Worm (Caenorhabditis elegans) whole organism, late embryonic: ENCODE results near the gene frpr-2.

ENCODE experiments used
- C08G9.2 ChIP-seq: sonication (generic microtip); optimal IDR thresholded peaks from 2 replicates; lab custom pipeline; 2016; ENCODE audit warnings: mild to moderate bottlenecking, missing genetic modification characterization, moderate library complexity, missing compliant biosample characterization
- ama-1 ChIP-seq: fragments of 150-350 bp; optimal IDR thresholded peaks from 2 replicates; lab custom pipeline; 2014
- ceh-14 ChIP-seq: sonication (generic microtip); optimal IDR thresholded peaks from 2 replicates; lab custom pipeline; 2016; ENCODE audit warnings: missing genotype, missing genetic modification characterization, missing compliant biosample characterization
- ceh-18 ChIP-seq: sonication (generic microtip); optimal IDR thresholded peaks from 2 replicates; lab custom pipeline; 2016; ENCODE audit warnings: missing genetic modification characterization, missing compliant biosample characterization
- ceh-19 ChIP-seq: fragments of 200-800 bp; sonication (Bioruptor generic); optimal IDR thresholded peaks from 2 replicates; lab custom pipeline; 2018; ENCODE audit warnings: mild to moderate bottlenecking, missing genetic modification characterization, missing compliant biosample characterization
- ceh-2 ChIP-seq: sonication (generic microtip); optimal IDR thresholded peaks from 2 replicates; lab custom pipeline; 2016; ENCODE audit warnings: missing genotype, missing genetic modification characterization, missing compliant biosample characterization
- ceh-22 ChIP-seq: sonication (generic microtip); optimal IDR thresholded peaks from 2 replicates; lab custom pipeline; 2017; ENCODE audit warnings: missing biosample characterization, missing genetic modification characterization
- ceh-30 ChIP-seq: fragments of 150-350 bp; optimal IDR thresholded peaks from 2 replicates; lab custom pipeline; 2014; ENCODE audit warnings: missing biosample characterization, missing genetic modification characterization
- ceh-31 ChIP-seq: sonication (generic microtip); optimal IDR thresholded peaks from 2 replicates; lab custom pipeline; 2016; ENCODE audit warnings: missing genetic modification characterization, missing compliant biosample characterization
- ceh-34 ChIP-seq: sonication (generic microtip); optimal IDR thresholded peaks from 2 replicates; lab custom pipeline; 2016; ENCODE audit warnings: mild to moderate bottlenecking, missing genetic modification characterization, missing compliant biosample characterization
- ceh-45 ChIP-seq: fragments of 200-800 bp; sonication (Bioruptor generic); IDR thresholded peaks from 2 replicates; pipeline ENCODE4 v1.3.6; 2022; ENCODE audit warnings: missing genetic modification reagents, missing genetic modification characterization, missing compliant biosample characterization
- ceh-48 ChIP-seq: sonication (generic microtip); optimal IDR thresholded peaks from 2 replicates; lab custom pipeline; 2016; ENCODE audit warnings: missing genetic modification characterization, inconsistent platforms, missing compliant biosample characterization
- ceh-6 ChIP-seq: fragments of 200-800 bp; sonication (Bioruptor generic); optimal IDR thresholded peaks from 2 replicates; lab custom pipeline; 2018; ENCODE audit warnings: mild to moderate bottlenecking, missing genetic modification characterization, missing compliant biosample characterization
- ceh-9 ChIP-seq: sonication (generic microtip); optimal IDR thresholded peaks from 2 replicates; lab custom pipeline; 2016; ENCODE audit warnings: mild to moderate bottlenecking, missing genetic modification characterization, inconsistent platforms, missing compliant biosample characterization
- elt-2 ChIP-seq: sonication (generic microtip); optimal IDR thresholded peaks from 2 replicates; lab custom pipeline; 2016; ENCODE audit warnings: missing genetic modification reagents, missing genetic modification characterization, missing compliant biosample characterization
- elt-4 ChIP-seq: sonication (generic microtip); optimal IDR thresholded peaks from 2 replicates; lab custom pipeline; 2016; ENCODE audit warnings: missing genetic modification characterization, missing compliant biosample characterization
- ets-4 ChIP-seq: sonication (generic microtip); optimal IDR thresholded peaks from 2 replicates; lab custom pipeline; 2016; ENCODE audit warnings: missing genetic modification characterization, missing compliant biosample characterization
- gmeb-2 ChIP-seq: sonication (generic microtip); optimal IDR thresholded peaks from 2 replicates; lab custom pipeline; 2016; ENCODE audit warnings: missing genetic modification characterization, inconsistent platforms, missing compliant biosample characterization
- hlh-13 ChIP-seq: fragments of 200-800 bp; sonication (Bioruptor generic); optimal IDR thresholded peaks from 2 replicates; lab custom pipeline; 2018; ENCODE audit warnings: mild to moderate bottlenecking, missing genetic modification characterization, missing compliant biosample characterization
- hlh-15 ChIP-seq: sonication (generic microtip); optimal IDR thresholded peaks from 2 replicates; lab custom pipeline; 2016; ENCODE audit warnings: missing genetic modification characterization, missing compliant biosample characterization
- hlh-30 ChIP-seq: sonication (generic microtip); optimal IDR thresholded peaks from 2 replicates; lab custom pipeline; 2017; ENCODE audit warnings: antibody characterized with exemption, missing genetic modification characterization, missing compliant biosample characterization; ENCODE audit not compliant: insufficient read depth
- hlh-8 ChIP-seq: sonication (generic microtip); optimal IDR thresholded peaks from 2 replicates; lab custom pipeline; 2016; ENCODE audit warnings: missing genotype, missing genetic modification characterization, missing compliant biosample characterization
- lim-6 ChIP-seq: sonication (generic microtip); optimal IDR thresholded peaks from 2 replicates; lab custom pipeline; 2016; ENCODE audit warnings: missing genetic modification characterization, missing compliant biosample characterization
- madf-2 ChIP-seq: sonication (generic microtip); optimal IDR thresholded peaks from 2 replicates; lab custom pipeline; 2017; ENCODE audit warnings: missing genetic modification characterization, missing compliant biosample characterization
- mec-3 ChIP-seq: sonication (generic microtip); optimal IDR thresholded peaks from 2 replicates; lab custom pipeline; 2016; ENCODE audit warnings: borderline replicate concordance, missing genetic modification characterization, missing compliant biosample characterization
- nfya-1 ChIP-seq: sonication (generic microtip); optimal IDR thresholded peaks from 2 replicates; lab custom pipeline; 2017; ENCODE audit warnings: missing genetic modification characterization, mild to moderate bottlenecking, missing compliant biosample characterization, antibody characterized with exemption, moderate library complexity
- nhr-11 ChIP-seq: fragments of 150-350 bp; optimal IDR thresholded peaks from 2 replicates; lab custom pipeline; 2014; ENCODE audit warnings: missing biosample characterization, missing genetic modification characterization
- npax-4 ChIP-seq: sonication (generic microtip); optimal IDR thresholded peaks from 2 replicates; lab custom pipeline; 2016; ENCODE audit warnings: missing genetic modification characterization, missing compliant biosample characterization
- pat-9 ChIP-seq: fragments of 200-800 bp; sonication (Bioruptor generic); optimal IDR thresholded peaks from 2 replicates; lab custom pipeline; 2018; ENCODE audit warnings: mild to moderate bottlenecking, missing genetic modification characterization, moderate library complexity, missing compliant biosample characterization
- pax-1 ChIP-seq: fragments of 150-350 bp; optimal IDR thresholded peaks from 2 replicates; lab custom pipeline; 2014; ENCODE audit warnings: missing biosample characterization, missing genetic modification characterization
- pha-4 ChIP-seq: fragments of 150-350 bp; optimal IDR thresholded peaks from 2 replicates; lab custom pipeline; 2018; ENCODE audit warnings: missing biosample characterization, missing genetic modification reagents, missing genetic modification characterization
- pqm-1 ChIP-seq: sonication (generic microtip); optimal IDR thresholded peaks from 2 replicates; lab custom pipeline; 2016; ENCODE audit warnings: missing genetic modification characterization, missing compliant biosample characterization
- sdc-2 ChIP-seq: sonication (generic microtip); optimal IDR thresholded peaks from 2 replicates; lab custom pipeline; 2016; ENCODE audit warnings: missing genotype, missing genetic modification characterization, missing compliant biosample characterization
- syd-9 ChIP-seq: sonication (generic microtip); optimal IDR thresholded peaks from 2 replicates; lab custom pipeline; 2016; ENCODE audit warnings: mild to moderate bottlenecking, missing genetic modification characterization, moderate library complexity, missing compliant biosample characterization
- tbx-2 ChIP-seq: sonication (generic microtip); optimal IDR thresholded peaks from 2 replicates; lab custom pipeline; 2016; ENCODE audit warnings: missing genetic modification characterization, missing compliant biosample characterization
- tbx-7 ChIP-seq: sonication (generic microtip); optimal IDR thresholded peaks from 2 replicates; lab custom pipeline; 2016; ENCODE audit warnings: missing genotype, missing genetic modification characterization, missing compliant biosample characterization
- ttx-3 ChIP-seq: sonication (generic microtip); optimal IDR thresholded peaks from 2 replicates; lab custom pipeline; 2016; ENCODE audit warnings: missing genetic modification reagents, missing genetic modification characterization, missing compliant biosample characterization
- unc-3 ChIP-seq, 2 experiments: fragments of 200-800 bp in 1 of 2; sonication (Bioruptor generic) in 1 of 2; sonication (generic microtip) in 1 of 2; conservative IDR thresholded peaks in 1 of 2; optimal IDR thresholded peaks in 1 of 2; 2 replicates each; pipeline versions ENCODE4 v1.3.6 to Lab custom; 2016 to 2022; ENCODE audit warnings: missing compliant biosample characterization in 2 of 2, missing genetic modification characterization in 2 of 2, missing genetic modification reagents in 1 of 2
- unc-42 ChIP-seq: sonication (generic microtip); optimal IDR thresholded peaks from 2 replicates; lab custom pipeline; 2016; ENCODE audit warnings: missing genotype, missing genetic modification characterization, missing compliant biosample characterization
- unc-86 ChIP-seq: sonication (generic microtip); optimal IDR thresholded peaks from 2 replicates; lab custom pipeline; 2016; ENCODE audit warnings: missing genetic modification characterization, missing compliant biosample characterization
- zip-5 ChIP-seq: sonication (generic microtip); optimal IDR thresholded peaks from 2 replicates; lab custom pipeline; 2016; ENCODE audit warnings: missing genetic modification characterization, missing compliant biosample characterization
- ztf-16 ChIP-seq: sonication (generic microtip); optimal IDR thresholded peaks from 2 replicates; lab custom pipeline; 2017; ENCODE audit warnings: missing genetic modification characterization, missing compliant biosample characterization

frpr-2 gene

DNA sequence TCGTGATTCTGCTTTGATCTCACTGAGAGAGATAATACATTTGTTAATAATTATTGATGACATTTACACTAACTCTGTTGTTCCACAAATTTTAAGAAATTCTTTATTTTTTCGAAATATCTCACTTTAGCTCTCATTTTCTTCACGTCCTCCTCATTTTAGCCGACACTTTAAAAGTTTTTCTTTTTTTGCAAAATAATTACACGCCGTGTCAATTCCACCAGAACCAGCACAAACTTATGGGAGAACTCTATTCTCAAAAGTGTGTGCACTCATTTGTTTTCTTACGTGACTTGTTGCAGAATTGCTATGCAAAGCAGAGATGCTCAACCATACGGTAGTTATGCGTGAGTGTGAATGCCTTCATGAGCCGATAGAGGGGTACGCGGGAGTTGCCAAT, at the start of gene frpr-2:
Gene frpr-2 (plus strand): TSS at position 301 of the 400 bp plus-strand sequence.
- TF ChIP-seq ets-4 (no peak), hlh-30 (tag; lab: Kevin White, UChicago) (no peak), unc-42 (tag; lab: Kevin White, UChicago) (no peak), pqm-1 (no peak), ceh-9 (tag; lab: Kevin White, UChicago) (no peak), syd-9 (tag; lab: Kevin White, UChicago) (no peak), ceh-31 (tag; lab: Kevin White, UChicago) (no peak)

DNA sequence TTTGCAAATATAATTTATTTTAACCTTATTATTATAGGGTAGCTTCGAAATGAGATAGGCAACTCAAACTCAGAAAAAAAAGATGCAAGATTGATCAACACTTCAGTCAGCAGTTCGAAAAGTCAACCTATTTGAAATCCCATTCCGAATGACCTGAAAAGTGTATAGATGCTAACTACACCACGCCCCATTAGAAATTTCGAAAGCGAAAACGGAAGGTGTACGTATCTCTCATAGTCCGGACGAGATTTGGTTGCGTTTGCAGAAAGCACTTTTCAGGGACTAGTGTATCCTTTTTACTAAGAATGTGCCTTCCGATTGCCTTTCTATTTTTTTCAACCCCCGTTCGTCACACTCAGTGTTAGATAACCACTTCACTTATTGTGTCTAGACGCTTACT, 49.6 kb upstream of the frpr-2 start:
- TF ChIP-seq elt-2 (tag; lab: Kevin White, UChicago) (no peak), npax-4 (tag; lab: Kevin White, UChicago) (no peak), ceh-48 (no peak), ceh-2 (tag; lab: Kevin White, UChicago) (no peak), sdc-2 (tag; lab: Kevin White, UChicago) (no peak), pat-9 (tag; lab: Kevin White, UChicago) (no peak), pha-4 (tag; lab: Kevin White, UChicago) (no peak), hlh-13 (GFP tag; lab: Kevin White, UChicago) (no peak), ttx-3 (no peak), nhr-11 (tag; lab: Kevin White, UChicago) (no peak), gmeb-2 (tag; lab: Kevin White, UChicago) (no peak), pax-1 (no peak), ceh-14 (tag; lab: Kevin White, UChicago) (no peak), hlh-15 (tag; lab: Kevin White, UChicago) (no peak), lim-6 (tag; lab: Kevin White, UChicago) (no peak), unc-3 (GFP tag; conservative IDR thresholded peaks at IDR 0.05; lab: Robert Waterston, UW) (no peak), unc-3 (tag; optimal IDR thresholded peaks at IDR 0.05; lab: Kevin White, UChicago) (no peak), ceh-9 (tag; lab: Kevin White, UChicago) (no peak), ceh-22 (no peak), madf-2 (tag; lab: Kevin White, UChicago) (no peak), tbx-2 (tag; lab: Kevin White, UChicago) (no peak)

DNA sequence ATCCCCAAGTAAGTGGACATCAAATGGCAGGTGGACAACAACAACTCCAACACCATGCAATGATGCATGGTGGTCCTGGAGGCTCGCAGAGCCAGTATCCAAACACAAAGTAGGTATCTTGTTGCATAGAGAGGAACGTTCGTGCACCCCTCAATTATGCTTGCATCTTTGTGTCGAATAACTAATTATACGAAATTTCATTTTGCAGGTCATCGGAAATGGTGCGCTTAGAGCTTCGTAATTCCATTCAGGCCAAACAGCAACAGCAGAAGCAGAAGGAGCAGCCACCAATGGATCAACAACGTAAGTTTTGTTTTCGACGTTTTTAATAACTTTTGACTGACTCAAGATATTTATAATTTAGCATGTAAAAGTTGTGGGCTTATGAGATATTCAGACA, 48.8 kb upstream of the frpr-2 start:
- TF ChIP-seq ceh-34 (tag; lab: Kevin White, UChicago) (no peak), unc-42 (tag; lab: Kevin White, UChicago) (peak; percentile 69), nfya-1 (tag; lab: Kevin White, UChicago) (no peak), nhr-11 (tag; lab: Kevin White, UChicago) (no peak), ets-4 (no peak), ama-1 (lab: Kevin White, UChicago) (no peak)

DNA sequence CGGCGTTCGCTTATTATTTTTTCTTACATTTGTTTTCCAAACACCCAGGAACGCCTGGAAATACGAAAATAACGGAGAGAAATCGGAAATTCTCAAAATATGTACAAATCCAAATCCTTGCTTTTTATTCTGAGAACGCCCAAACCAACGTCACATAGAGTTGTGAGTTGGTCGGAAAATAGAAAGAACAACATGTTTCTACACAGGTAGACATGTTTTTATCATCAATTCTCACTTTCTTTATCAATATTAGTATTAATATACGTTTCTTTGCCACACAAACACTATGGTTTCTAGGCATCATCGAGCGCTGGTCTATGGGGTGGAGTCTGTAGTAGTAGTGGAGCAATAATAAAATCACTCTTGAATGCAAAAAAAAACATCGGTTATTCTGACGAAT, 46.8 kb upstream of the frpr-2 start:
- TF ChIP-seq mec-3 (tag; lab: Kevin White, UChicago) (no peak), syd-9 (tag; lab: Kevin White, UChicago) (no peak), unc-86 (tag; lab: Kevin White, UChicago) (no peak), ceh-6 (no peak), elt-4 (no peak), nhr-11 (tag; lab: Kevin White, UChicago) (no peak), pha-4 (tag; lab: Kevin White, UChicago) (no peak)

DNA sequence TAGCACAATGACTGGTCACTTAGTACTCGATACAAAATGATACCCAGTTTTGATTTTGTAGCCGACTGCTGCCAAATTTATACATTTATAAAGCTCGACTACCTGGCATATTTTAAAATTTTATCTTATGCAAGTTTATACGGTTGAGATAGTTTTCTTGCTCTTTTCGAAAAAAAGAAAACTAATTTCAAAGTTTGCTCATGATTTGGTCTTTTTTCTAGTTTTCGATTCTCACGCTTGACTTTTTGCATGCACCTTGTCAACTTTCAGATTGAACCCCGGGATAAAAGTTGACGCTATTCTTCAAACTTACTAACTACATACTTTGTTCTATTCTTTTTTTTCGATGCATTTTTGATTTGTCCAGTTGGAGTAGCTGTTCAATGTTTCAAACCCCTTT, 38.3 kb upstream of the frpr-2 start:
- TF ChIP-seq ztf-16 (tag; lab: Kevin White, UChicago) (no peak), zip-5 (no peak), hlh-13 (GFP tag; lab: Kevin White, UChicago) (no peak), ceh-45 (no peak), gmeb-2 (tag; lab: Kevin White, UChicago) (no peak), C08G9.2 (no peak), pqm-1 (no peak), syd-9 (tag; lab: Kevin White, UChicago) (no peak), ceh-31 (tag; lab: Kevin White, UChicago) (no peak), ceh-19 (GFP tag; lab: Kevin White, UChicago) (no peak), tbx-2 (tag; lab: Kevin White, UChicago) (no peak), ceh-30 (tag; lab: Kevin White, UChicago) (no peak), ama-1 (lab: Kevin White, UChicago) (no peak), hlh-8 (tag; lab: Kevin White, UChicago) (no peak), hlh-15 (tag; lab: Kevin White, UChicago) (no peak), ceh-6 (no peak), tbx-7 (no peak), ceh-18 (tag; lab: Kevin White, UChicago) (no peak)
